Worm (Caenorhabditis elegans): ENCODE data around the gene mpst-7.

ce11 chrV:12961085-12961560 is at the start of gene mpst-7:
- TF ChIP-seq flt-1 (GFP tag; IDR thresholded peaks at IDR 0.05): no peak
- TF ChIP-seq ztf-23 (GFP tag; IDR thresholded peaks at IDR 0.05): no peak
- no peak for TF ChIP-seq tab-1 (GFP tag; IDR thresholded peaks at IDR 0.05)
- no peak for TF ChIP-seq cog-1 (tag; optimal IDR thresholded peaks at IDR 0.05)

Measured in whole organism, midembryonic.